Worm (Caenorhabditis elegans): ENCODE results near the gene srab-8.

- TF ChIP-seq ets-4 (GFP tag; optimal IDR thresholded peaks at IDR 0.05) (no peak), nhr-120 (GFP tag; IDR thresholded peaks at IDR 0.05) (no peak)
These were observed 33.9 kb downstream of the srab-8 start, which contains the start of gene apx-1 for ce11 chrV:3210147-3210546.
